Fruit fly (Drosophila melanogaster): ENCODE data around the gene Mat89Ba.

Gene Mat89Ba

DNA sequence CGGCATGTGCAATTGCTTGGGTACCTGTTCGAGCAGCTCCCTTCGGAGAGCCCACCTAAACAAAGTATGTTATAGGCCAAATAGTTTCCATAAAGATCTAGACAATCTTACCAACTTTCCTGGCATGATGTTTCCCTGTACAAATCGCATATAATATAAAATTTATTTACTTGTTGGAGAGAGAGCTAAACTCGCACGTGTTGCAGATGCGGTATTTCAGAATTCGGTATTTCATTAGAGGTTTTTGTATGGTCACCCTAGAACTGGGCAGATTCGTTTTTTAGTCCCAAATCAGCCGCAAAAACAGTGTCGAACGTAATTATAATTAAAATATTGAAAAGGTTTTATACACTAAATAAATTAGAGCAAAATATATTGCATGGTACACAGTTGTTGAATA is at the start of gene Mat89Ba, which contains the start of gene gish:
Gene Mat89Ba, minus strand, starts transcription at position 231 of the 400 bp plus-strand sequence.
Gene gish, plus strand, starts transcription at position 268 of the 400 bp plus-strand sequence.
- TF ChIP-seq psq (GFP tag; optimal IDR thresholded peaks at IDR 0.05) (no peak), GATAd (GFP tag; optimal IDR thresholded peaks at IDR 0.05) (no peak), CG32264 (GFP tag; optimal IDR thresholded peaks at IDR 0.05) (no peak), Myc (optimal IDR thresholded peaks at IDR 0.05) (no peak), tai (GFP tag; optimal IDR thresholded peaks at IDR 0.05) (no peak), sage (GFP tag; optimal IDR thresholded peaks at IDR 0.05) (no peak), foxo (GFP tag; optimal IDR thresholded peaks at IDR 0.05) (no peak), Sp1 (GFP tag; optimal IDR thresholded peaks at IDR 0.05) (no peak), Vsx2 (GFP tag; optimal IDR thresholded peaks at IDR 0.05; ENCODE audit: partially characterized antibody) (peak; percentile 11), Hr83 (GFP tag; optimal IDR thresholded peaks at IDR 0.05; ENCODE audit: poor library complexity, severe bottlenecking) (no peak), fru (GFP tag; optimal IDR thresholded peaks at IDR 0.05) (no peak), Rel (GFP tag; optimal IDR thresholded peaks at IDR 0.05) (no peak), Rel (tag; optimal IDR thresholded peaks at IDR 0.05) (peak; percentile 9), CrebA (GFP tag; optimal IDR thresholded peaks at IDR 0.05; ENCODE audit: borderline replicate concordance) (no peak), Mio (GFP tag; optimal IDR thresholded peaks at IDR 0.05) (no peak)

DNA sequence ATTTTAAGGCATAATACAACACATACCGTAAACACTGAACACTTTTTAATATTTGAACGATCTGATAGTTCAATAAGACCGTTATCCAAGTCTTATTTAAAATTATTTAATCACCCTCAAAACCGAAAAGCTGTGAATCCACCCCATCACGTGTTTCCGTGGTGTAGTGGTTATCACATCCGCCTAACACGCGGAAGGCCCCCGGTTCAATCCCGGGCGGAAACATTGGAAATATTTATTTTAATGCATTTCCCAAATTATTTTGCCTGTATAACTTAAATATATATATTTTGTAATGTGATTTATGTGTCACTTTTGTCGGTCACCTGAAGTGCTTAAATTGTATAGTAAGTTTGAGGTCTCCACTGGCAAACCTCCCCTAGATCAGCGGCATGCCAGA is 49.3 kb upstream of the Mat89Ba start, which contains the start of gene CG44044:
Gene CG44044, plus strand, starts transcription at position 301 of the 400 bp plus-strand sequence.
- no peak for TF ChIP-seq br (GFP tag; optimal IDR thresholded peaks at IDR 0.05)
- TF ChIP-seq dmrt93B (GFP tag; optimal IDR thresholded peaks at IDR 0.05) = no peak
- TF ChIP-seq Dif (GFP tag; optimal IDR thresholded peaks at IDR 0.05; ENCODE audit: partially characterized antibody) = no peak
- TF ChIP-seq Hnf4 (GFP tag; optimal IDR thresholded peaks at IDR 0.05) = no peak
- no peak for TF ChIP-seq ey (GFP tag; optimal IDR thresholded peaks at IDR 0.05)
- no peak for TF ChIP-seq h (GFP tag; optimal IDR thresholded peaks at IDR 0.05)
- no peak for TF ChIP-seq dsf (GFP tag; optimal IDR thresholded peaks at IDR 0.05; ENCODE audit: borderline replicate concordance)
- no peak for TF ChIP-seq CG32264 (GFP tag; optimal IDR thresholded peaks at IDR 0.05)
- no peak for TF ChIP-seq Vsx2 (GFP tag; optimal IDR thresholded peaks at IDR 0.05; ENCODE audit: partially characterized antibody)
- TF ChIP-seq Jra (GFP tag; optimal IDR thresholded peaks at IDR 0.05) = no peak
- TF ChIP-seq foxo (GFP tag; optimal IDR thresholded peaks at IDR 0.05) = no peak
- TF ChIP-seq rgr (GFP tag; optimal IDR thresholded peaks at IDR 0.05) = no peak

dm6 chr3R:16316747-16317146 is 44.5 kb upstream of the Mat89Ba start:
- TF ChIP-seq sage (GFP tag; optimal IDR thresholded peaks at IDR 0.05) (peak; percentile 19), woc (GFP tag; optimal IDR thresholded peaks at IDR 0.05) (no peak), Rel (GFP tag; optimal IDR thresholded peaks at IDR 0.05) (peak; percentile 67), Rel (tag; optimal IDR thresholded peaks at IDR 0.05) (no peak), Vsx2 (GFP tag; optimal IDR thresholded peaks at IDR 0.05; ENCODE audit: partially characterized antibody) (peak; percentile 72), Sp1 (GFP tag; optimal IDR thresholded peaks at IDR 0.05) (peak; percentile 19), fru (GFP tag; optimal IDR thresholded peaks at IDR 0.05) (peak; percentile 1), dl (GFP tag; optimal IDR thresholded peaks at IDR 0.05; ENCODE audit: insufficient read depth in 1 of 2, partially characterized antibody in 2 of 2) (peak in 1 of 2 experiments; percentile 40), Myc (optimal IDR thresholded peaks at IDR 0.05) (no peak), dmrt93B (GFP tag; optimal IDR thresholded peaks at IDR 0.05) (no peak), psq (GFP tag; optimal IDR thresholded peaks at IDR 0.05) (peak; percentile 46), GATAd (GFP tag; optimal IDR thresholded peaks at IDR 0.05) (no peak)

DNA sequence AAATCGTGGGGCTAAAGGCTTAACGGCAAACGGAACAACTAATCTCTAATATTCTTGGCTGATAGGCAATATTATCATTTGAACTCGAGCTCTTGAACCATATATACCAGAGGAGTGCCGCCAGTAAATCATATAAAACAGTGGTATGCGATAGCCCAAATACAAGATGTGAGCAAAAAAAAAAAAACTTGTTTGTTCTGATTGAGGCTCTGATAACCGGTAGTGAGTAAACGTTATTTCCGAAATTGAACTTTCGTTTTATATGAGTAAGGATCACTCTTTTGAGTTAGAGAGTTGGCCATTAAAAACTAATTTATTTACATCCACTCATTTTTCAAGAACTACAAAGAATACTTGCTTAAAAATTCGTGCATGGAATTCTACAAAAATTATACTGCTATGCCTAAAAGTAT is 37.9 kb upstream of the Mat89Ba start:
- TF ChIP-seq rgr (GFP tag; optimal IDR thresholded peaks at IDR 0.05) = no peak
- no peak for TF ChIP-seq pan (optimal IDR thresholded peaks at IDR 0.05)
- no peak for TF ChIP-seq Hr83 (GFP tag; optimal IDR thresholded peaks at IDR 0.05; ENCODE audit: poor library complexity, severe bottlenecking)
- peak; percentile 33 for TF ChIP-seq Myc (optimal IDR thresholded peaks at IDR 0.05)
- TF ChIP-seq h (GFP tag; optimal IDR thresholded peaks at IDR 0.05) = peak; percentile 34
- TF ChIP-seq OdsH (GFP tag; optimal IDR thresholded peaks at IDR 0.05) = no peak

- TF ChIP-seq Dfd (GFP tag; optimal IDR thresholded peaks at IDR 0.05) = no peak
- no peak for TF ChIP-seq Hr78 (GFP tag; optimal IDR thresholded peaks at IDR 0.05)
- TF ChIP-seq CG32264 (GFP tag; optimal IDR thresholded peaks at IDR 0.05) = no peak
- TF ChIP-seq br (GFP tag; optimal IDR thresholded peaks at IDR 0.05) = no peak
- no peak for TF ChIP-seq brk (GFP tag; optimal IDR thresholded peaks at IDR 0.05)
- no peak for TF ChIP-seq rgr (GFP tag; optimal IDR thresholded peaks at IDR 0.05)
- no peak for TF ChIP-seq CrebA (GFP tag; optimal IDR thresholded peaks at IDR 0.05; ENCODE audit: borderline replicate concordance)
- TF ChIP-seq Rel (GFP tag; optimal IDR thresholded peaks at IDR 0.05) = no peak
- peak; percentile 71 for TF ChIP-seq Rel (tag; optimal IDR thresholded peaks at IDR 0.05)
- TF ChIP-seq sv (GFP tag; optimal IDR thresholded peaks at IDR 0.05) = peak; percentile 20
- TF ChIP-seq CG9705 (GFP tag; optimal IDR thresholded peaks at IDR 0.05) = no peak
- TF ChIP-seq psq (GFP tag; optimal IDR thresholded peaks at IDR 0.05) = no peak
- no peak for TF ChIP-seq usp (GFP tag; optimal IDR thresholded peaks at IDR 0.05)
- peak; percentile 42 for TF ChIP-seq fru (GFP tag; optimal IDR thresholded peaks at IDR 0.05)
- TF ChIP-seq Hnf4 (GFP tag; optimal IDR thresholded peaks at IDR 0.05) = peak; percentile 3
- TF ChIP-seq HLH106 (tag; optimal IDR thresholded peaks at IDR 0.05) = peak; percentile 18
- TF ChIP-seq Myc (optimal IDR thresholded peaks at IDR 0.05) = no peak
- no peak for TF ChIP-seq Dif (GFP tag; optimal IDR thresholded peaks at IDR 0.05; ENCODE audit: partially characterized antibody)
- no peak for TF ChIP-seq dl (GFP tag; optimal IDR thresholded peaks at IDR 0.05; ENCODE audit: insufficient read depth in 1 of 2, partially characterized antibody in 2 of 2)
- no peak for TF ChIP-seq dsf (GFP tag; optimal IDR thresholded peaks at IDR 0.05; ENCODE audit: borderline replicate concordance)
- TF ChIP-seq Sp1 (GFP tag; optimal IDR thresholded peaks at IDR 0.05) = no peak
- TF ChIP-seq ey (GFP tag; optimal IDR thresholded peaks at IDR 0.05) = peak; percentile 8
- TF ChIP-seq Hr83 (GFP tag; optimal IDR thresholded peaks at IDR 0.05; ENCODE audit: poor library complexity, severe bottlenecking) = no peak
- no peak for TF ChIP-seq sage (GFP tag; optimal IDR thresholded peaks at IDR 0.05)
- no peak for TF ChIP-seq jim (GFP tag; optimal IDR thresholded peaks at IDR 0.05)
Measured at dm6 chr3R:16309302-16310080, 37.3 kb upstream of the Mat89Ba start.
